Fruit fly (Drosophila melanogaster): Measurements from ENCODE around the gene mys.

Gene mys

dm6 chrX:8081427-8082185 lies 20.2 kb downstream of the mys start, which contains the start of gene Ldsdh1 (continued):
- peak; percentile 74 for TF ChIP-seq twi (tag; optimal IDR thresholded peaks at IDR 0.05)
- no peak for TF ChIP-seq Poxn (GFP tag; IDR thresholded peaks at IDR 0.05)
- TF ChIP-seq CG13775 (GFP tag; optimal IDR thresholded peaks at IDR 0.05): no peak
- no peak for TF ChIP-seq CG3995 (GFP tag; optimal IDR thresholded peaks at IDR 0.05)
- TF ChIP-seq CG7928 (GFP tag; optimal IDR thresholded peaks at IDR 0.05): no peak
- TF ChIP-seq ken (GFP tag; IDR thresholded peaks at IDR 0.05): no peak
- no peak for TF ChIP-seq H2.0 (GFP tag; IDR thresholded peaks at IDR 0.05)
- peak; percentile 11; the same call in 1 of the 3 replicates for TF ChIP-seq CG34422 (GFP tag; IDR thresholded peaks at IDR 0.05)
- peak; percentile 51 for TF ChIP-seq CG10543 (GFP tag; optimal IDR thresholded peaks at IDR 0.05)
- peak; percentile 63 for TF ChIP-seq CG10274 (GFP tag; optimal IDR thresholded peaks at IDR 0.05)
- no peak for TF ChIP-seq Bgb (GFP tag; IDR thresholded peaks at IDR 0.05; ENCODE audit: partially characterized antibody)
- TF ChIP-seq Bteb2 (GFP tag; optimal IDR thresholded peaks at IDR 0.05): no peak
- no peak for TF ChIP-seq CG2116 (GFP tag; optimal IDR thresholded peaks at IDR 0.05)
- TF ChIP-seq Kr (GFP tag; optimal IDR thresholded peaks at IDR 0.05): no peak
- TF ChIP-seq CG17385 (GFP tag; optimal IDR thresholded peaks at IDR 0.05): no peak
- peak; percentile 94 for TF ChIP-seq Adf1 (GFP tag; IDR thresholded peaks at IDR 0.05)
- no peak for TF ChIP-seq vvl (GFP tag; IDR thresholded peaks at IDR 0.05)
- TF ChIP-seq Tbp (GFP tag; optimal IDR thresholded peaks at IDR 0.05): no peak

DNA sequence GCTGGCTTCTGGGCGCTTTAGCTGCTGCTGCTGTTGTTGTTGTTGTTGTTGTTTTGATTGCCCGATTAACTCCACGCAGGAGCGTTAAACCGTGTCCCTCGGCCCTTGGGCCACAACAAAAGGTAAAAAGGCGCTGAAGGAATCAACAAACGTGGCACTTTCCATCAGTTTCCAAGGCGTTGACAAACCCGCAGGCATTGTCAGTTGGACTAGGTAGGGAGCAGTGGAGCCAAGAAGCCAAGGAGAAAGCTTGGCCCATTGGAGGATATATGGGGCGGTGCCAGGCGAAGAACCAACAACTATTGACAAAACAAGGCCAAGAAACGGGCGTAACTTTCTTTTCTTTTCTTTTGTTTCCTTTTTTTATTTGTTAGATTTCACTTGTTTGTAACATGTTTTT lies 25.7 kb downstream of the mys start, which contains the start of gene CG2256:
CG2256 (minus strand) TSS at position 101 of the 400 bp plus-strand sequence.
- TF ChIP-seq otp (GFP tag; IDR thresholded peaks at IDR 0.05): no peak
- no peak for TF ChIP-seq en (GFP tag; optimal IDR thresholded peaks at IDR 0.05)
- TF ChIP-seq CG4360 (GFP tag; IDR thresholded peaks at IDR 0.05): peak; percentile 39; the same call in 1 of the 2 replicates

- TF ChIP-seq CG34224 (GFP tag; IDR thresholded peaks at IDR 0.05; ENCODE audit: partially characterized antibody) (peak; percentile 67; the same call in 2 of the 3 replicates), her (GFP tag; optimal IDR thresholded peaks at IDR 0.05) (peak; percentile 79), lov (optimal IDR thresholded peaks at IDR 0.05) (no peak), lov (GFP tag; IDR thresholded peaks at IDR 0.05) (peak; percentile 97), Nf-YC (tag; optimal IDR thresholded peaks at IDR 0.05) (peak; percentile 76), exex (tag; optimal IDR thresholded peaks at IDR 0.05) (peak; percentile 81), oc (tag; optimal IDR thresholded peaks at IDR 0.05) (peak; percentile 97), Poxn (GFP tag; IDR thresholded peaks at IDR 0.05) (peak; percentile 93), CG13296 (GFP tag; optimal IDR thresholded peaks at IDR 0.05) (peak; percentile 97), prd (optimal IDR thresholded peaks at IDR 0.05) (no peak), prd (GFP tag; IDR thresholded peaks at IDR 0.05) (peak; percentile 98), B-H2 (GFP tag; optimal IDR thresholded peaks at IDR 0.05) (peak; percentile 64), ken (GFP tag; IDR thresholded peaks at IDR 0.05) (peak; percentile 99), CG10565 (GFP tag; optimal IDR thresholded peaks at IDR 0.05) (peak; percentile 74), CG10431 (GFP tag; optimal IDR thresholded peaks at IDR 0.05) (peak; percentile 84), Nf-YA (GFP tag; IDR thresholded peaks at IDR 0.05) (peak; percentile 97), CG7372 (GFP tag; IDR thresholded peaks at IDR 0.05) (peak; percentile 97), CG12769 (tag; optimal IDR thresholded peaks at IDR 0.05) (peak; percentile 97), CG4820 (GFP tag; optimal IDR thresholded peaks at IDR 0.05) (peak; percentile 95), btn (GFP tag; optimal IDR thresholded peaks at IDR 0.05) (peak; percentile 84), CG8290 (GFP tag; optimal IDR thresholded peaks at IDR 0.05) (peak; percentile 70), CG8290 (tag; optimal IDR thresholded peaks at IDR 0.05) (peak; percentile 35 to 92), stwl (tag; optimal IDR thresholded peaks at IDR 0.05) (peak; percentile 25), esg (GFP tag; conservative IDR thresholded peaks at IDR 0.05) (peak; percentile 98), MTF-1 (GFP tag; optimal IDR thresholded peaks at IDR 0.05; ENCODE audit: borderline replicate concordance) (peak; percentile 90), ftz-f1 (GFP tag; optimal IDR thresholded peaks at IDR 0.05) (peak; percentile 34), ind (GFP tag; optimal IDR thresholded peaks at IDR 0.05) (peak; percentile 96), CG11504 (tag; optimal IDR thresholded peaks at IDR 0.05) (peak; percentile 95)
These were observed 29.7 kb downstream of the mys start for dm6 chrX:8091017-8091620.
